Worm (Caenorhabditis elegans): ENCODE data around the gene nas-32.

ce11 chrV:858841-859456, 40.0 kb downstream of the nas-32 start:
- TF ChIP-seq him-1 (tag; optimal IDR thresholded peaks at IDR 0.05) (no peak), dao-5 (tag; optimal IDR thresholded peaks at IDR 0.05) (no peak)

All from whole organism, L4/young adult.